Worm (Caenorhabditis elegans) whole organism, L2 larva: ENCODE data around the gene umps-1.
A peak's percentile ranks its signal among the peaks of the same experiment; 100 is the strongest.

Experiments used
- aly-2 ChIP-seq: fragments of 150-350 bp; optimal IDR thresholded peaks from 2 replicates; lab custom pipeline; 2014; ENCODE audit warnings: missing biosample characterization, missing genetic modification characterization
- dmd-4 ChIP-seq: sonication (generic microtip); optimal IDR thresholded peaks from 2 replicates; lab custom pipeline; 2017; ENCODE audit warnings: missing biosample characterization, missing genetic modification characterization
- egl-27 ChIP-seq: sonication (generic microtip); optimal IDR thresholded peaks from 3 replicates; lab custom pipeline; 2017; ENCODE audit warnings: missing biosample characterization, missing genetic modification reagents, missing genetic modification characterization
- lsy-2 ChIP-seq, 2 experiments: fragments of 150-350 bp in 1 of 2; sonication (generic microtip) in 1 of 2; optimal IDR thresholded peaks; 2 replicates each; lab custom pipeline; 2014 to 2017; ENCODE audit warnings: missing biosample characterization in 2 of 2, missing genetic modification characterization in 2 of 2
- mdl-1 ChIP-seq, 2 experiments: fragments of 150-350 bp in 1 of 2; sonication (generic microtip) in 1 of 2; optimal IDR thresholded peaks; 2 replicates each; lab custom pipeline; 2017; ENCODE audit warnings: missing biosample characterization in 2 of 2, missing genetic modification characterization in 2 of 2
- nhr-25 ChIP-seq: fragments of 150-350 bp; sonication (generic microtip); optimal IDR thresholded peaks from 3 replicates; lab custom pipeline; 2014; ENCODE audit warnings: missing biosample characterization, missing genetic modification characterization
- snpc-4 ChIP-seq: fragments of 150-350 bp; optimal IDR thresholded peaks from 2 replicates; lab custom pipeline; 2014; ENCODE audit warnings: missing biosample characterization, missing genetic modification characterization
- unc-39 ChIP-seq: fragments of 150-350 bp; optimal IDR thresholded peaks from 2 replicates; lab custom pipeline; 2014; ENCODE audit warnings: missing biosample characterization, missing genetic modification characterization
- unc-62 ChIP-seq: fragments of 150-350 bp; optimal IDR thresholded peaks from 2 replicates; lab custom pipeline; 2014; ENCODE audit warnings: missing biosample characterization, missing genetic modification reagents, missing genetic modification characterization
- zag-1 ChIP-seq: fragments of 150-350 bp; optimal IDR thresholded peaks from 2 replicates; lab custom pipeline; 2014; ENCODE audit warnings: missing biosample characterization, missing genetic modification characterization

- TF ChIP-seq dmd-4 (no peak), mdl-1 (tag; optimal IDR thresholded peaks at IDR 0.05; lab: Kevin White, UChicago) (peak in 1 of 2 experiments; percentile 46), unc-39 (tag; lab: Kevin White, UChicago) (no peak), snpc-4 (tag; lab: Kevin White, UChicago) (peak; percentile 63), lsy-2 (tag; optimal IDR thresholded peaks at IDR 0.05; lab: Kevin White, UChicago) (peak; percentile 89 to 94), nhr-25 (peak; percentile 80), aly-2 (tag; lab: Kevin White, UChicago) (peak; percentile 33), unc-62 (GFP tag; lab: Kevin White, UChicago) (no peak), zag-1 (tag; lab: Kevin White, UChicago) (peak; percentile 39), egl-27 (tag; lab: Kevin White, UChicago) (peak; percentile 77)
Observed at ce11 chrIII:10333961-10334542, 23.4 kb downstream of the umps-1 start, which contains the start of the genes jmjd-4 and mev-1.
